Fruit fly (Drosophila melanogaster) whole organism, embryonic: Measurements from ENCODE around the gene Mdh2.

ENCODE experiments used
- Atf-2 ChIP-seq: fragments of 200-800 bp; sonication (Bioruptor generic); optimal IDR thresholded peaks from 2 replicates; lab custom pipeline; 2016; ENCODE audit warnings: missing biosample characterization, missing genetic modification characterization
- B-H2 ChIP-seq: fragments of 200-800 bp; sonication (Bioruptor generic); optimal IDR thresholded peaks from 2 replicates; lab custom pipeline; 2018; ENCODE audit warnings: missing biosample characterization, mild to moderate bottlenecking, missing genetic modification characterization
- CG10565 ChIP-seq: fragments of 200-800 bp; sonication (Bioruptor generic); optimal IDR thresholded peaks from 3 replicates; lab custom pipeline; 2016; ENCODE audit warnings: missing biosample characterization, mild to moderate bottlenecking, missing genetic modification characterization
- CG11093 ChIP-seq: fragments of 200-800 bp; sonication (Bioruptor generic); IDR thresholded peaks from 3 replicates; pipeline ENCODE4 v1.3.6; 2022; ENCODE audit warnings: missing biosample characterization, missing genetic modification characterization
- CG11456 ChIP-seq: fragments of 200-800 bp; sonication (Bioruptor generic); IDR thresholded peaks from 3 replicates; pipeline ENCODE4 v1.3.6; 2022; ENCODE audit warnings: missing biosample characterization, missing genetic modification characterization
- CG11723 ChIP-seq: fragments of 200-800 bp; sonication (Bioruptor generic); optimal IDR thresholded peaks from 2 replicates; lab custom pipeline; 2017; ENCODE audit warnings: missing biosample characterization, mild to moderate bottlenecking, missing genetic modification characterization
- CG12071 ChIP-seq: fragments of 200-800 bp; sonication (Bioruptor generic); optimal IDR thresholded peaks from 3 replicates; lab custom pipeline; 2018; ENCODE audit warnings: missing biosample characterization, mild to moderate bottlenecking, missing genetic modification characterization
- CG12236 ChIP-seq: fragments of 200-800 bp; sonication (Bioruptor generic); optimal IDR thresholded peaks from 2 replicates; lab custom pipeline; 2016; ENCODE audit warnings: missing biosample characterization, missing genetic modification characterization
- CG12391 ChIP-seq: fragments of 200-800 bp; sonication (Bioruptor generic); optimal IDR thresholded peaks from 3 replicates; lab custom pipeline; 2018; ENCODE audit warnings: missing biosample characterization, mild to moderate bottlenecking, missing genetic modification characterization, moderate library complexity
- CG14667 ChIP-seq: fragments of 200-800 bp; sonication (Bioruptor generic); IDR thresholded peaks from 2 replicates; pipeline ENCODE4 v1.3.6; 2022; ENCODE audit warnings: missing biosample characterization, missing genetic modification characterization
- CG16815 ChIP-seq: fragments of 200-800 bp; sonication (Bioruptor generic); optimal IDR thresholded peaks from 3 replicates; lab custom pipeline; 2017; ENCODE audit warnings: missing biosample characterization, mild to moderate bottlenecking, missing genetic modification characterization
- CG17385 ChIP-seq: fragments of 200-800 bp; sonication (Bioruptor generic); optimal IDR thresholded peaks from 3 replicates; lab custom pipeline; 2018; ENCODE audit warnings: missing biosample characterization, mild to moderate bottlenecking, missing genetic modification characterization
- CG17612 ChIP-seq: fragments of 200-800 bp; sonication (Bioruptor generic); IDR thresholded peaks from 2 replicates; pipeline ENCODE4 v1.3.6; 2022; ENCODE audit warnings: missing biosample characterization, missing genetic modification characterization
- CG17912 ChIP-seq: fragments of 200-800 bp; sonication (Bioruptor generic); optimal IDR thresholded peaks from 2 replicates; lab custom pipeline; 2018; ENCODE audit warnings: missing biosample characterization, mild to moderate bottlenecking, missing genetic modification characterization
- CG4404 ChIP-seq: fragments of 200-800 bp; sonication (Bioruptor generic); IDR thresholded peaks from 2 replicates; pipeline ENCODE4 v1.3.6; 2022; ENCODE audit warnings: missing biosample characterization, missing genetic modification characterization
- CG6254 ChIP-seq: fragments of 200-800 bp; sonication (Bioruptor generic); optimal IDR thresholded peaks from 3 replicates; lab custom pipeline; 2017; ENCODE audit warnings: mild to moderate bottlenecking, missing biosample characterization, missing genetic modification reagents, missing genetic modification characterization
- CG6654 ChIP-seq: fragments of 200-800 bp; sonication (Bioruptor generic); optimal IDR thresholded peaks from 2 replicates; lab custom pipeline; 2017; ENCODE audit warnings: missing biosample characterization, mild to moderate bottlenecking, missing genetic modification characterization
- CG7839 ChIP-seq: fragments of 200-800 bp; sonication (Bioruptor generic); optimal IDR thresholded peaks from 3 replicates; lab custom pipeline; 2018; ENCODE audit warnings: missing biosample characterization, mild to moderate bottlenecking, missing genetic modification characterization, moderate library complexity
- Chrac-16 ChIP-seq: fragments of 200-800 bp; sonication (Bioruptor generic); optimal IDR thresholded peaks from 3 replicates; lab custom pipeline; 2016; ENCODE audit warnings: missing biosample characterization, missing genetic modification characterization
- CoRest ChIP-seq: fragments of 200-800 bp; sonication (Bioruptor generic); optimal IDR thresholded peaks from 3 replicates; lab custom pipeline; 2018; ENCODE audit warnings: missing biosample characterization, mild to moderate bottlenecking, missing genetic modification characterization, moderate library complexity
- Dip2 ChIP-seq: fragments of 200-800 bp; sonication (Bioruptor generic); IDR thresholded peaks from 2 replicates; pipeline ENCODE4 v1.3.6; 2022; ENCODE audit warnings: missing biosample characterization, missing genetic modification characterization
- Dip3 ChIP-seq: fragments of 200-800 bp; sonication (Bioruptor generic); optimal IDR thresholded peaks from 3 replicates; lab custom pipeline; 2016; ENCODE audit warnings: missing biosample characterization, missing genetic modification characterization
- Dp ChIP-seq: fragments of 200-800 bp; sonication (Bioruptor generic); optimal IDR thresholded peaks from 2 replicates; lab custom pipeline; 2018; ENCODE audit warnings: missing biosample characterization, mild to moderate bottlenecking, missing genetic modification characterization, moderate library complexity
- H15 ChIP-seq: fragments of 200-800 bp; sonication (Bioruptor generic); IDR thresholded peaks from 3 replicates; pipeline ENCODE4 v1.3.6; 2022; ENCODE audit warnings: missing biosample characterization, missing genetic modification characterization
- Lpt ChIP-seq: fragments of >200 bp; optimal IDR thresholded peaks from 2 replicates; lab custom pipeline; 2018; ENCODE audit warnings: missing biosample characterization, missing genetic modification characterization
- MESR4 ChIP-seq: fragments of 200-800 bp; sonication (Bioruptor generic); optimal IDR thresholded peaks from 2 replicates; lab custom pipeline; 2018; ENCODE audit warnings: missing biosample characterization, mild to moderate bottlenecking, missing genetic modification characterization, moderate library complexity
- MTF-1 ChIP-seq: fragments of 200-800 bp; sonication (Bioruptor generic); optimal IDR thresholded peaks from 2 replicates; lab custom pipeline; 2018; ENCODE audit warnings: missing biosample characterization, mild to moderate bottlenecking, missing genetic modification characterization, borderline replicate concordance
- al ChIP-seq: fragments of 200-800 bp; sonication (Bioruptor generic); IDR thresholded peaks from 2 replicates; pipeline ENCODE4 v1.3.6; 2022; ENCODE audit warnings: missing biosample characterization, missing genetic modification characterization
- amos ChIP-seq: fragments of 200-800 bp; sonication (Bioruptor generic); IDR thresholded peaks from 2 replicates; pipeline ENCODE4 v1.3.6; 2022; ENCODE audit warnings: missing biosample characterization, missing genetic modification characterization; ENCODE audit not compliant: partially characterized antibody
- ara ChIP-seq: fragments of 200-800 bp; sonication (Bioruptor generic); IDR thresholded peaks from 2 replicates; pipeline ENCODE4 v1.3.6; 2022; ENCODE audit warnings: missing biosample characterization, missing genetic modification characterization
- ato ChIP-seq: fragments of 200-800 bp; sonication (Bioruptor generic); IDR thresholded peaks from 2 replicates; pipeline ENCODE4 v1.3.6; 2022; ENCODE audit warnings: missing biosample characterization, missing genetic modification characterization; ENCODE audit not compliant: partially characterized antibody
- da ChIP-seq: fragments of 200-800 bp; sonication (Bioruptor generic); optimal IDR thresholded peaks from 2 replicates; lab custom pipeline; 2016; ENCODE audit warnings: missing biosample characterization, missing genetic modification characterization
- dmrt11E ChIP-seq: fragments of 200-800 bp; sonication (Bioruptor generic); optimal IDR thresholded peaks from 3 replicates; lab custom pipeline; 2018; ENCODE audit warnings: missing biosample characterization, mild to moderate bottlenecking, missing genetic modification characterization, moderate library complexity
- dpn ChIP-seq, 2 experiments: fragments of 200-800 bp; sonication (Bioruptor generic); optimal IDR thresholded peaks; 3 replicates each; lab custom pipeline; 2016; ENCODE audit warnings: missing biosample characterization in 2 of 2, missing genetic modification characterization in 2 of 2
- gce ChIP-seq: fragments of 200-800 bp; sonication (Bioruptor generic); IDR thresholded peaks from 3 replicates; pipeline ENCODE4 v1.3.6; 2022; ENCODE audit warnings: missing biosample characterization, missing genetic modification characterization
- gcm ChIP-seq: fragments of 200-800 bp; sonication (Bioruptor generic); optimal IDR thresholded peaks from 2 replicates; lab custom pipeline; 2019; ENCODE audit warnings: missing biosample characterization, mild to moderate bottlenecking, missing genetic modification characterization, moderate library complexity
- gem ChIP-seq: fragments of 200-800 bp; sonication (Bioruptor generic); optimal IDR thresholded peaks from 2 replicates; lab custom pipeline; 2019; ENCODE audit warnings: missing biosample characterization, mild to moderate bottlenecking, missing genetic modification characterization, moderate library complexity
- ken ChIP-seq: fragments of 200-800 bp; sonication (Bioruptor generic); IDR thresholded peaks from 3 replicates; pipeline ENCODE4 v1.3.6; 2022; ENCODE audit warnings: missing biosample characterization, missing genetic modification characterization
- mld ChIP-seq: fragments of 200-800 bp; sonication (Bioruptor generic); IDR thresholded peaks from 3 replicates; pipeline ENCODE4 v1.3.6; 2022; ENCODE audit warnings: missing biosample characterization, missing genetic modification characterization; ENCODE audit not compliant: partially characterized antibody
- pan ChIP-seq, 4 experiments: fragments of >200 bp in 3 of 4; fragments of 200-800 bp in 1 of 4; sonication (Bioruptor generic) in 1 of 4; optimal IDR thresholded peaks in 3 of 4; IDR thresholded peaks in 1 of 4; 2 replicates each; pipeline versions ENCODE4 v1.3.6 to Lab custom; 2017 to 2022; ENCODE audit warnings: missing biosample characterization in 2 of 4, missing genetic modification characterization in 2 of 4, mixed read lengths in 1 of 4
- pnt ChIP-seq: fragments of 200-800 bp; sonication (Bioruptor generic); optimal IDR thresholded peaks from 3 replicates; lab custom pipeline; 2016; ENCODE audit warnings: missing biosample characterization, missing genetic modification characterization
- prd ChIP-seq, 3 experiments: fragments of >200 bp in 2 of 3; fragments of 200-800 bp in 1 of 3; sonication (Bioruptor generic) in 1 of 3; optimal IDR thresholded peaks in 2 of 3; IDR thresholded peaks in 1 of 3; 2 replicates in 2 of 3; 3 replicates in 1 of 3; pipeline versions ENCODE4 v1.3.6 to Lab custom; 2017 to 2022; ENCODE audit warnings: missing biosample characterization in 1 of 3, missing genetic modification characterization in 1 of 3
- tgo ChIP-seq: fragments of 200-800 bp; sonication (Bioruptor generic); IDR thresholded peaks from 3 replicates; pipeline ENCODE4 v1.3.6; 2022; ENCODE audit warnings: missing biosample characterization, missing genetic modification characterization
- tll ChIP-seq, 2 experiments: fragments of 200-800 bp in 1 of 2; fragments of >200 bp in 1 of 2; sonication (Bioruptor generic) in 1 of 2; optimal IDR thresholded peaks; 2 replicates each; lab custom pipeline; 2017 to 2019; ENCODE audit warnings: missing biosample characterization in 2 of 2, missing genetic modification characterization in 2 of 2, mild to moderate bottlenecking in 1 of 2, moderate library complexity in 1 of 2
- toy ChIP-seq: fragments of 200-800 bp; sonication (Bioruptor generic); IDR thresholded peaks from 2 replicates; pipeline ENCODE4 v1.3.6; 2022; ENCODE audit warnings: missing biosample characterization, missing genetic modification characterization
- tup ChIP-seq: fragments of 200-800 bp; sonication (Bioruptor generic); optimal IDR thresholded peaks from 2 replicates; lab custom pipeline; 2016; ENCODE audit warnings: missing biosample characterization, mild to moderate bottlenecking, missing genetic modification characterization, moderate library complexity
- zf30C ChIP-seq: fragments of 200-800 bp; sonication (Bioruptor generic); optimal IDR thresholded peaks from 3 replicates; lab custom pipeline; 2018; ENCODE audit warnings: missing biosample characterization, mild to moderate bottlenecking, missing genetic modification characterization

Mdh2 gene

DNA sequence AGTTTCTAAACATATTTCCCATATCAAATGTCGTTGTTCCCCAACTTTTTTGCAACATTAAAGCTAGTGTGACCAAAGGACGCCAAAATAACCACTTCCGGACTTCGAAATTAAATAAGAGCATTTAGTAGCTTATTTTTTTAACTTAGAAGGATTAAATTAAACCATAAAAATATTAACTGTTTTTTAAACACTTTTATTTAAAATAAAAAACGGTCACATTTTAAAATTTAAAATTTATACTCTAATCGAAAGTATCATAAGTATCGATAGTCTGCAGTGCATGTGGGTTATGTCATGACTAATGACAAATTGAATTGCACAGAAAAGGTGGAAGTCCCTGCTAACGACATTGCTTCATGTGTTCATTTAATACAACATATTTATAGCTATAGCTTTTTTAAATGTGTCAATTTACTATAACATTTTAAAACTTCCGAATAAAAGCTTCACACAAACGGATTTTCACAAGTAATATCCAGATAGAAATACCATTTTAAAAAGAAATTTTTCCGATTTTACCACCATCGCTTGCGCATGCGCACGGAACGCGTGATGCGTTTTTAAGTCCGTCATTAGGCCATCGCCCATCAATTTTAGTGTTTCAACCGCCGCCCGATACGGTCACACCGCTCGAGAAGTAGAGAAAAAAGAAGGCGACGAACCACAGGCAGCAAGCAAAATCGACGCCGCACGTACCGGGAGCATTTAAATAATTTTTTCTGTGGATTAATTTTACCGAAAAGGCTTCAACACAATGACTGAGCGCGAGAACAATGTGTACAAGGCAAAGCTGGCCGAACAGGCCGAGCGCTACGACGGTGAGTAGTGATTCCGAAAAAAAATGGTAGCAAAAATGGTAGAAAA is 16.1 kb downstream of the Mdh2 start, which contains the start of the genes CG7156 and 14-3-3epsilon (continued):
- TF ChIP-seq toy (GFP tag; lab: Robert Waterston, UW) (no peak), H15 (GFP tag; lab: Robert Waterston, UW) (0 out of 3 replicates have a peak, but pooled peaks have one; percentile 15), CG6654 (GFP tag; lab: Kevin White, UChicago) (no peak), ken (GFP tag; lab: Robert Waterston, UW) (no peak), dmrt11E (tag; lab: Kevin White, UChicago) (peak; percentile 68), mld (GFP tag; lab: Robert Waterston, UW) (0 out of 3 replicates have a peak, but pooled peaks have one; percentile 26), dpn (GFP tag; optimal IDR thresholded peaks at IDR 0.05; lab: Kevin White, UChicago) (peak in 1 of 2 experiments; percentile 45), CG10565 (GFP tag; lab: Kevin White, UChicago) (no peak), CG17612 (GFP tag; lab: Robert Waterston, UW) (no peak), MTF-1 (GFP tag; lab: Kevin White, UChicago) (peak; percentile 16), gce (no peak), da (GFP tag; lab: Kevin White, UChicago) (no peak), pan (optimal IDR thresholded peaks at IDR 0.05; lab: Kevin White, UChicago) (no peak), pan (GFP tag; optimal IDR thresholded peaks at IDR 0.05 in 1 of 2, IDR thresholded peaks at IDR 0.05 in 1 of 2) (peak in 1 of 2 experiments; percentile 59), zf30C (GFP tag; lab: Kevin White, UChicago) (no peak), CG12391 (tag; lab: Kevin White, UChicago) (peak; percentile 77), CG12236 (peak; percentile 11), CG6254 (GFP tag; lab: Kevin White, UChicago) (no peak), Dip3 (GFP tag; lab: Kevin White, UChicago) (no peak), CoRest (tag; lab: Kevin White, UChicago) (peak; percentile 66), CG11456 (GFP tag; lab: Robert Waterston, UW) (no peak; the same call in 2 of the 3 replicates), ara (GFP tag; lab: Robert Waterston, UW) (no peak), CG17912 (GFP tag; lab: Kevin White, UChicago) (no peak), CG12071 (GFP tag; lab: Kevin White, UChicago) (peak; percentile 30), Dp (GFP tag; lab: Kevin White, UChicago) (peak; percentile 65), gcm (peak; percentile 69), tup (GFP tag; lab: Kevin White, UChicago) (no peak), ato (GFP tag; lab: Robert Waterston, UW) (no peak; the same call in 1 of the 2 replicates), CG7839 (tag; lab: Kevin White, UChicago) (no peak), CG17385 (GFP tag; lab: Kevin White, UChicago) (peak; percentile 51), tll (GFP tag; optimal IDR thresholded peaks at IDR 0.05; lab: Kevin White, UChicago) (peak; percentile 1 to 80), Dip2 (GFP tag; lab: Robert Waterston, UW) (no peak), gem (tag; lab: Kevin White, UChicago) (peak; percentile 71), Atf-2 (GFP tag; lab: Kevin White, UChicago) (no peak), CG16815 (GFP tag; lab: Kevin White, UChicago) (peak; percentile 9), B-H2 (GFP tag; lab: Kevin White, UChicago) (no peak), CG4404 (GFP tag; lab: Robert Waterston, UW) (no peak), MESR4 (GFP tag; lab: Kevin White, UChicago) (peak; percentile 88), tgo (GFP tag; lab: Robert Waterston, UW) (peak; percentile 22; the same call in 1 of the 3 replicates), pnt (GFP tag; lab: Kevin White, UChicago) (no peak), amos (GFP tag; lab: Robert Waterston, UW) (peak; percentile 64), CG14667 (GFP tag; lab: Robert Waterston, UW) (no peak), Lpt (GFP tag; lab: Kevin White, UChicago) (no peak), CG11093 (GFP tag; lab: Robert Waterston, UW) (no peak), CG11723 (GFP tag; lab: Kevin White, UChicago) (no peak), Chrac-16 (peak; percentile 49), prd (optimal IDR thresholded peaks at IDR 0.05; lab: Kevin White, UChicago) (no peak), prd (GFP tag; IDR thresholded peaks at IDR 0.05; lab: Robert Waterston, UW) (peak; percentile 50; the same call in 1 of the 3 replicates), al (GFP tag; lab: Robert Waterston, UW) (no peak)
